Fruit fly (Drosophila melanogaster): ENCODE results near the gene CG7551.

CG7551 gene

dm6 chr3L:11458370-11458769 is at the start of gene CG7551, which contains the start of gene CG12289:
Gene CG7551, plus strand, starts transcription at chr3L:11458490.
Gene CG12289, minus strand, starts transcription at chr3L:11458470.
- TF ChIP-seq woc (GFP tag; optimal IDR thresholded peaks at IDR 0.05) (no peak), dsf (GFP tag; optimal IDR thresholded peaks at IDR 0.05; ENCODE audit: borderline replicate concordance) (no peak), GATAd (GFP tag; optimal IDR thresholded peaks at IDR 0.05) (no peak), Hr78 (GFP tag; optimal IDR thresholded peaks at IDR 0.05) (no peak), tai (GFP tag; optimal IDR thresholded peaks at IDR 0.05) (no peak), sv (GFP tag; optimal IDR thresholded peaks at IDR 0.05) (no peak), CG32264 (GFP tag; optimal IDR thresholded peaks at IDR 0.05) (no peak), sage (GFP tag; optimal IDR thresholded peaks at IDR 0.05) (no peak), psq (GFP tag; optimal IDR thresholded peaks at IDR 0.05) (no peak), lola (GFP tag; optimal IDR thresholded peaks at IDR 0.05) (no peak), fru (GFP tag; optimal IDR thresholded peaks at IDR 0.05) (no peak), dl (GFP tag; optimal IDR thresholded peaks at IDR 0.05; ENCODE audit: insufficient read depth in 1 of 2, partially characterized antibody in 2 of 2) (no peak), Mio (GFP tag; optimal IDR thresholded peaks at IDR 0.05) (no peak), N (GFP tag; optimal IDR thresholded peaks at IDR 0.05) (no peak), dmrt93B (GFP tag; optimal IDR thresholded peaks at IDR 0.05) (no peak)

DNA sequence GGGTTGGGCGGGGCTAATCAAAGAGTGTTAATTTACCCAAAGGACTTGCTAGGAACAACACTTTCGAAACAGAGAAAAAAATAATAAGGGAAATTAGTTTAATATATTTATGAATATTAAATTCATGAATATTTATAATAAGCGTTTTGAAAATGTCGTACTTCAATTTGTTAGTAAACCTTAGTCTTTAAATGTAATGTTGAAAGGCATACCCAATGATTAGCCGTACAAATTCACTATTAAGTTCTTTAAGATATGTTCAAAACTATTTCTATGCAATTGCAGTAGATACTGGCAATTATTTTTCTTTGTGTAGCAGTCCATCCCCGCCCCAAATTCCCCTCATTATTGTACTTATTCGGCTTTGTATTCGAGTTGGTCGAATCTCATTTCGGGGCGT is 47.8 kb upstream of the CG7551 start:
- no peak for TF ChIP-seq ey (GFP tag; optimal IDR thresholded peaks at IDR 0.05)
- TF ChIP-seq jim (GFP tag; optimal IDR thresholded peaks at IDR 0.05), result no peak
- TF ChIP-seq h (GFP tag; optimal IDR thresholded peaks at IDR 0.05), result no peak
- no peak for TF ChIP-seq Dfd (GFP tag; optimal IDR thresholded peaks at IDR 0.05)
- TF ChIP-seq dsf (GFP tag; optimal IDR thresholded peaks at IDR 0.05; ENCODE audit: borderline replicate concordance), result no peak
- no peak for TF ChIP-seq Sp1 (GFP tag; optimal IDR thresholded peaks at IDR 0.05)
- no peak for TF ChIP-seq Myc (optimal IDR thresholded peaks at IDR 0.05)
- no peak for TF ChIP-seq usp (GFP tag; optimal IDR thresholded peaks at IDR 0.05)
- TF ChIP-seq dl (GFP tag; optimal IDR thresholded peaks at IDR 0.05; ENCODE audit: insufficient read depth in 1 of 2, partially characterized antibody in 2 of 2), result no peak
- TF ChIP-seq dmrt93B (GFP tag; optimal IDR thresholded peaks at IDR 0.05), result no peak
- TF ChIP-seq brk (GFP tag; optimal IDR thresholded peaks at IDR 0.05), result no peak
- TF ChIP-seq lola (GFP tag; optimal IDR thresholded peaks at IDR 0.05), result no peak
- TF ChIP-seq Abd-B (GFP tag; optimal IDR thresholded peaks at IDR 0.05), result no peak
- TF ChIP-seq woc (GFP tag; optimal IDR thresholded peaks at IDR 0.05), result no peak
- no peak for TF ChIP-seq Vsx2 (GFP tag; optimal IDR thresholded peaks at IDR 0.05; ENCODE audit: partially characterized antibody)
- TF ChIP-seq CG32264 (GFP tag; optimal IDR thresholded peaks at IDR 0.05), result no peak
- no peak for TF ChIP-seq Hnf4 (GFP tag; optimal IDR thresholded peaks at IDR 0.05)
- no peak for TF ChIP-seq GATAd (GFP tag; optimal IDR thresholded peaks at IDR 0.05)

DNA sequence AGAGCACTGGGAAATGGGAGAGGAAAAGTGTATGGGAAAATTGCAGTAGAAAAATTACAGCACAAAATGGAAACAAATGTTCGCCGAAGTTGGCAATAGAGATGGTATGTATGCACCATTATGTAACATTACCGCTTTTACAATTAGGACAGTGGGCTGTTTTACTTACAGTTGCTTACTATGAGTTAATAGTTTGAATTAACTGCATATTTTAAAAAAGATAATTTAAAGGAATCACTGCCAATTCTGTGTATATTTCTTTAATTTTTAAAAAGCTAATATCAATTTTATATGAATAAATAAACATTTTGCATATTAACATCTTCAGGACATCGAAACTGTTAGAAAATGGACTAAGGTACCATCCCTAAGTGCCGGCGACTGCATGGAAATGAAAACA is 44.6 kb upstream of the CG7551 start:
- no peak for TF ChIP-seq jim (GFP tag; optimal IDR thresholded peaks at IDR 0.05)
- no peak for TF ChIP-seq woc (GFP tag; optimal IDR thresholded peaks at IDR 0.05)
- TF ChIP-seq N (GFP tag; optimal IDR thresholded peaks at IDR 0.05), result no peak
- TF ChIP-seq Hr78 (GFP tag; optimal IDR thresholded peaks at IDR 0.05), result no peak
- no peak for TF ChIP-seq dsf (GFP tag; optimal IDR thresholded peaks at IDR 0.05; ENCODE audit: borderline replicate concordance)
- no peak for TF ChIP-seq sage (GFP tag; optimal IDR thresholded peaks at IDR 0.05)
- TF ChIP-seq Hnf4 (GFP tag; optimal IDR thresholded peaks at IDR 0.05), result no peak
- no peak for TF ChIP-seq usp (GFP tag; optimal IDR thresholded peaks at IDR 0.05)
- no peak for TF ChIP-seq Dfd (GFP tag; optimal IDR thresholded peaks at IDR 0.05)
- TF ChIP-seq Abd-B (GFP tag; optimal IDR thresholded peaks at IDR 0.05), result no peak
- TF ChIP-seq Jra (GFP tag; optimal IDR thresholded peaks at IDR 0.05), result no peak
- TF ChIP-seq CrebA (GFP tag; optimal IDR thresholded peaks at IDR 0.05; ENCODE audit: borderline replicate concordance), result no peak
- TF ChIP-seq ey (GFP tag; optimal IDR thresholded peaks at IDR 0.05), result no peak
- no peak for TF ChIP-seq brk (GFP tag; optimal IDR thresholded peaks at IDR 0.05)
- no peak for TF ChIP-seq Dif (GFP tag; optimal IDR thresholded peaks at IDR 0.05; ENCODE audit: partially characterized antibody)
- no peak for TF ChIP-seq CG9705 (GFP tag; optimal IDR thresholded peaks at IDR 0.05)
- no peak for TF ChIP-seq OdsH (GFP tag; optimal IDR thresholded peaks at IDR 0.05)
- no peak for TF ChIP-seq rgr (GFP tag; optimal IDR thresholded peaks at IDR 0.05)
- no peak for TF ChIP-seq Hr83 (GFP tag; optimal IDR thresholded peaks at IDR 0.05; ENCODE audit: poor library complexity, severe bottlenecking)
- TF ChIP-seq Vsx2 (GFP tag; optimal IDR thresholded peaks at IDR 0.05; ENCODE audit: partially characterized antibody), result no peak

DNA sequence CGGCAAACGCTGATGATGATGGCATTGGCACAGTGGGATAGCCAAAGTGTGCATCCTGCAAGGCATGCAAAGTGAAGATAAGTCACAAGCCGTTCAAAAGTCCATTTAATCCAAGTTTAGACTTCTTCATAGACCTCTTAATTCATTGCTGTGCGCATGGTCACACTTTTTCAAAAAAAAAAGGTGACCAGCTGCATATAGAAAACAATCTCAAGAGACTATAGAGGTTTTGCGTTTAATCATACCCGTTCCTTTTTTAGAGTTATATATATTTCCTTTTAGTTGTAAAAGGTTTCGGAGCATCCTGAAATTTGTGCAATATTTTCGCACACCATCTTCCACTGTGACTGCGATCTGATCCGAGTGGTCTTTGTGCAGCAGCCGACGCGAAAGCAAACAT is 43.8 kb upstream of the CG7551 start:
- TF ChIP-seq Vsx2 (GFP tag; optimal IDR thresholded peaks at IDR 0.05; ENCODE audit: partially characterized antibody) (no peak), brk (GFP tag; optimal IDR thresholded peaks at IDR 0.05) (no peak), psq (GFP tag; optimal IDR thresholded peaks at IDR 0.05) (peak; percentile 6), CrebA (GFP tag; optimal IDR thresholded peaks at IDR 0.05; ENCODE audit: borderline replicate concordance) (no peak), sv (GFP tag; optimal IDR thresholded peaks at IDR 0.05) (no peak), CG9705 (GFP tag; optimal IDR thresholded peaks at IDR 0.05) (no peak), jim (GFP tag; optimal IDR thresholded peaks at IDR 0.05) (no peak), CG32264 (GFP tag; optimal IDR thresholded peaks at IDR 0.05) (no peak), Mio (GFP tag; optimal IDR thresholded peaks at IDR 0.05) (no peak), dmrt93B (GFP tag; optimal IDR thresholded peaks at IDR 0.05) (no peak), HLH106 (tag; optimal IDR thresholded peaks at IDR 0.05) (peak; percentile 3), Sp1 (GFP tag; optimal IDR thresholded peaks at IDR 0.05) (peak; percentile 15), Dif (GFP tag; optimal IDR thresholded peaks at IDR 0.05; ENCODE audit: partially characterized antibody) (no peak), Dfd (GFP tag; optimal IDR thresholded peaks at IDR 0.05) (no peak), dl (GFP tag; optimal IDR thresholded peaks at IDR 0.05; ENCODE audit: insufficient read depth in 1 of 2, partially characterized antibody in 2 of 2) (no peak), OdsH (GFP tag; optimal IDR thresholded peaks at IDR 0.05) (peak; percentile 9), h (GFP tag; optimal IDR thresholded peaks at IDR 0.05) (peak; percentile 32), sage (GFP tag; optimal IDR thresholded peaks at IDR 0.05) (no peak), pan (optimal IDR thresholded peaks at IDR 0.05) (no peak), Hr78 (GFP tag; optimal IDR thresholded peaks at IDR 0.05) (no peak), ey (GFP tag; optimal IDR thresholded peaks at IDR 0.05) (peak; percentile 35), rgr (GFP tag; optimal IDR thresholded peaks at IDR 0.05) (peak; percentile 24), Myc (optimal IDR thresholded peaks at IDR 0.05) (no peak), GATAd (GFP tag; optimal IDR thresholded peaks at IDR 0.05) (no peak), br (GFP tag; optimal IDR thresholded peaks at IDR 0.05) (peak; percentile 16), foxo (GFP tag; optimal IDR thresholded peaks at IDR 0.05) (peak in 1 of 2 experiments; percentile 55), Abd-B (GFP tag; optimal IDR thresholded peaks at IDR 0.05) (no peak), dsf (GFP tag; optimal IDR thresholded peaks at IDR 0.05; ENCODE audit: borderline replicate concordance) (no peak), woc (GFP tag; optimal IDR thresholded peaks at IDR 0.05) (peak; percentile 17), Hnf4 (GFP tag; optimal IDR thresholded peaks at IDR 0.05) (no peak), N (GFP tag; optimal IDR thresholded peaks at IDR 0.05) (no peak)

Data from whole organism, wandering third instar larva.